Worm (Caenorhabditis elegans): ENCODE results near the gene R03C1.1.

- TF ChIP-seq W03F9.2 (tag; optimal IDR thresholded peaks at IDR 0.05) (no peak), him-1 (tag; optimal IDR thresholded peaks at IDR 0.05) (no peak)
Measured at ce11 chrII:14946545-14946944, 36.3 kb upstream of the R03C1.1 start.

Data from whole organism, L4/young adult.